Worm (Caenorhabditis elegans) whole organism, early embryonic: ENCODE measurements around the gene chca-1.

Source experiments
- aly-1 ChIP-seq: sonication (generic microtip); optimal IDR thresholded peaks from 2 replicates; lab custom pipeline; 2016; ENCODE audit warnings: missing genetic modification characterization, missing compliant biosample characterization
- ama-1 ChIP-seq: fragments of 150-350 bp; optimal IDR thresholded peaks from 2 replicates; lab custom pipeline; 2014
- ceh-13 ChIP-seq: fragments of 200-800 bp; sonication (Bioruptor generic); optimal IDR thresholded peaks from 2 replicates; lab custom pipeline; 2018; ENCODE audit warnings: mild to moderate bottlenecking, missing genetic modification characterization, missing compliant biosample characterization
- ceh-36 ChIP-seq: sonication (generic microtip); optimal IDR thresholded peaks from 2 replicates; lab custom pipeline; 2016; ENCODE audit warnings: missing genetic modification characterization, inconsistent platforms, missing compliant biosample characterization
- ets-7 ChIP-seq: sonication (generic microtip); optimal IDR thresholded peaks from 2 replicates; lab custom pipeline; 2016; ENCODE audit warnings: missing genotype, missing genetic modification characterization, missing compliant biosample characterization
- flt-1 ChIP-seq: fragments of 200-800 bp; sonication (Bioruptor generic); IDR thresholded peaks from 2 replicates; pipeline ENCODE4 v1.3.6; 2022; ENCODE audit warnings: missing genetic modification characterization, missing compliant biosample characterization
- hmg-4 ChIP-seq: fragments of 200-800 bp; sonication (Bioruptor generic); optimal IDR thresholded peaks from 2 replicates; lab custom pipeline; 2018; ENCODE audit warnings: mild to moderate bottlenecking, missing genetic modification characterization, missing compliant biosample characterization
- hnd-1 ChIP-seq: sonication (generic microtip); optimal IDR thresholded peaks from 2 replicates; lab custom pipeline; 2016; ENCODE audit warnings: missing genetic modification characterization, missing compliant biosample characterization
- pes-1 ChIP-seq: fragments of 200-800 bp; sonication (Bioruptor generic); IDR thresholded peaks from 2 replicates; pipeline ENCODE4 v1.3.6; 2022; ENCODE audit warnings: missing genetic modification reagents, missing genetic modification characterization, missing compliant biosample characterization
- sea-1 ChIP-seq: fragments of 200-800 bp; sonication (Bioruptor generic); conservative IDR thresholded peaks from 2 replicates; pipeline ENCODE4 v1.3.6; 2022; ENCODE audit warnings: missing genetic modification characterization, missing compliant biosample characterization
- tra-4 ChIP-seq: sonication (generic microtip); optimal IDR thresholded peaks from 2 replicates; lab custom pipeline; 2017; ENCODE audit warnings: missing genetic modification characterization, missing compliant biosample characterization

DNA sequence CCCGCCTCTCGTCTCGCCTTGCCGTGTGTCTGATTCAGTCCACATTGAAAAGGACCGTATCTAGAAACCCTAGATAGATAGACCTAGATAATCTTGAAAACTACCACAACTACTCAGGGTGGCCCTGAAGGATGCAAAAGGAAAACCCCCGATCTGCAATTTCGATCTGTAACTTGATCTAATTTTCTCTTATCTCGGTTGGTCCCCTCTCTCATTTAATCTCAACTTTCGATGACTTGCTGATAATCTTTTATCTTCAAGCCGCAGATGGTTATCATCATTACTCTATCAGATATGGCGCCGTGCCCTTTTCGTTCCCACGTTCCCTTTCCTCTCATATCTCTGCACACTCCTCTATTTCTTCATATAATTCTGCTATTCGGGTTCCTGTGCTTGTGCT, 35.7 kb upstream of the chca-1 start:
- no peak for TF ChIP-seq hmg-4 (GFP tag; lab: Kevin White, UChicago)
- no peak for TF ChIP-seq hnd-1 (tag; lab: Kevin White, UChicago)
- TF ChIP-seq ama-1 (lab: Kevin White, UChicago): no peak
- TF ChIP-seq pes-1: no peak
- no peak for TF ChIP-seq flt-1 (GFP tag; lab: Robert Waterston, UW)
- TF ChIP-seq ets-7: no peak
- TF ChIP-seq ceh-36: no peak
- TF ChIP-seq aly-1 (tag; lab: Kevin White, UChicago): no peak
- TF ChIP-seq sea-1: no peak
- TF ChIP-seq tra-4: no peak
- no peak for TF ChIP-seq ceh-13 (GFP tag; lab: Kevin White, UChicago)
